Fruit fly (Drosophila melanogaster): Measurements from ENCODE around the gene Cad96Ca.

The Cad96Ca gene

DNA sequence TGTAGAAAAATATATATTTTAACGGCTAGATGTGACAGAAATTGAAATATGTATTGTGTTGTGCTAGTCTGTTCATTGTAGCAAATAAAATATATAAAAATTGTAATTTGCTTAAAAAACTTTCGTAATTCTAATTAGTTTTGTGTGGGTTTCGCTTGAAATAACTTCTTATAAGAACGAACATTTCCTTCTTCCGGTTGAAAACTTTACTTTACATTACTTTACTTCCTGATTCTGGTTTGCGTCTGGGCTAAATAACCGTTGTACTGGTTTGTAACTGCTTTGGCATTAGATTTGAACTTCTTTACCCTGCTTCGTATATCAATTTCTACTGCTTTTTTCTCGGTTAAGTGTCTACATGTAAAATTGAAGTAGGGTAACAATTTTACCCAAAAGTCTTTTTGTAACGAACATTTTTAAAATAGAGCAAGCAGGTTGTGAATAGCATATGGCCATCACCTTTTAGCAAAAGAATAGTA, 14.3 kb downstream of the Cad96Ca start, which contains the start of gene lobo:
TSS of gene lobo (minus strand) at position 51 of the 479 bp plus-strand sequence.
- peak; percentile 34 for TF ChIP-seq cato (GFP tag; optimal IDR thresholded peaks at IDR 0.05; ENCODE audit: borderline replicate concordance)
- no peak for TF ChIP-seq rib (GFP tag; IDR thresholded peaks at IDR 0.05)
- TF ChIP-seq sug (tag; optimal IDR thresholded peaks at IDR 0.05) = peak; percentile 68
- peak; percentile 48; the same call in 1 of the 2 replicates for TF ChIP-seq seq (GFP tag; IDR thresholded peaks at IDR 0.05)
- TF ChIP-seq ase (GFP tag; IDR thresholded peaks at IDR 0.05) = peak; percentile 46; the same call in 1 of the 3 replicates
- TF ChIP-seq CG3065 (GFP tag; optimal IDR thresholded peaks at IDR 0.05) = peak; percentile 22
- peak; percentile 17; the same call in 1 of the 2 replicates for TF ChIP-seq CG11696 (GFP tag; IDR thresholded peaks at IDR 0.05)
- TF ChIP-seq dm (GFP tag; optimal IDR thresholded peaks at IDR 0.05) = peak; percentile 54
- TF ChIP-seq CG17912 (GFP tag; optimal IDR thresholded peaks at IDR 0.05) = peak; percentile 67
- TF ChIP-seq CG10267 (tag; optimal IDR thresholded peaks at IDR 0.05) = peak; percentile 58
- no peak for TF ChIP-seq Scr (GFP tag; IDR thresholded peaks at IDR 0.05; ENCODE audit: partially characterized antibody)
- no peak for TF ChIP-seq hkb (optimal IDR thresholded peaks at IDR 0.05)
- TF ChIP-seq hkb (GFP tag; IDR thresholded peaks at IDR 0.05) = peak; percentile 19; the same call in 1 of the 2 replicates
- TF ChIP-seq Atf3 (GFP tag; optimal IDR thresholded peaks at IDR 0.05) = peak; percentile 30
- TF ChIP-seq scrt (GFP tag; optimal IDR thresholded peaks at IDR 0.05) = peak; percentile 0
- TF ChIP-seq NC2β (GFP tag; optimal IDR thresholded peaks at IDR 0.05) = peak; percentile 67
- peak; percentile 56 for TF ChIP-seq row (GFP tag; IDR thresholded peaks at IDR 0.05)
- no peak for TF ChIP-seq C15 (GFP tag; IDR thresholded peaks at IDR 0.05)
- TF ChIP-seq ttk (GFP tag; IDR thresholded peaks at IDR 0.05) = peak; percentile 52
- peak; percentile 75 for TF ChIP-seq sens-2 (GFP tag; IDR thresholded peaks at IDR 0.05)
- TF ChIP-seq tgo (GFP tag; IDR thresholded peaks at IDR 0.05) = no peak
- no peak for TF ChIP-seq CG4282 (GFP tag; optimal IDR thresholded peaks at IDR 0.05)
- TF ChIP-seq CG10543 (GFP tag; optimal IDR thresholded peaks at IDR 0.05) = peak; percentile 18
- peak; percentile 39 for TF ChIP-seq CG30403 (GFP tag; optimal IDR thresholded peaks at IDR 0.05)
- no peak for TF ChIP-seq Xrp1 (GFP tag; IDR thresholded peaks at IDR 0.05)
- TF ChIP-seq CG13123 (GFP tag; optimal IDR thresholded peaks at IDR 0.05) = peak; percentile 7
- no peak for TF ChIP-seq CG8944 (GFP tag; optimal IDR thresholded peaks at IDR 0.05)
- no peak for TF ChIP-seq CG15073 (GFP tag; optimal IDR thresholded peaks at IDR 0.05)
- TF ChIP-seq gro (GFP tag; optimal IDR thresholded peaks at IDR 0.05) = peak; percentile 57
- peak; percentile 69 for TF ChIP-seq CG14710 (tag; optimal IDR thresholded peaks at IDR 0.05)
- TF ChIP-seq CG8359 (GFP tag; optimal IDR thresholded peaks at IDR 0.05; ENCODE audit: borderline replicate concordance) = no peak
- no peak for TF ChIP-seq D (optimal IDR thresholded peaks at IDR 0.05)
- no peak for TF ChIP-seq D (GFP tag; optimal IDR thresholded peaks at IDR 0.05)
- no peak; the same call in 2 of the 3 replicates for TF ChIP-seq B-H1 (GFP tag; IDR thresholded peaks at IDR 0.05)
- TF ChIP-seq Fer2 (tag; optimal IDR thresholded peaks at IDR 0.05) = peak; percentile 20
- no peak for TF ChIP-seq sd (tag; optimal IDR thresholded peaks at IDR 0.05)
- peak; percentile 59 for TF ChIP-seq slp2 (GFP tag; optimal IDR thresholded peaks at IDR 0.05)
- no peak for TF ChIP-seq Ada2b (GFP tag; IDR thresholded peaks at IDR 0.05)
- peak; percentile 78 for TF ChIP-seq CG17328 (GFP tag; IDR thresholded peaks at IDR 0.05)
- TF ChIP-seq unc-4 (GFP tag; IDR thresholded peaks at IDR 0.05; ENCODE audit: partially characterized antibody) = 0 out of 2 replicates have a peak, but pooled peaks have one; percentile 25
- TF ChIP-seq CG6689 (GFP tag; IDR thresholded peaks at IDR 0.05) = no peak
- peak; percentile 48 for TF ChIP-seq Dip3 (GFP tag; optimal IDR thresholded peaks at IDR 0.05)
- no peak for TF ChIP-seq Sin3A (optimal IDR thresholded peaks at IDR 0.05)
- TF ChIP-seq Jarid2 (GFP tag; optimal IDR thresholded peaks at IDR 0.05) = peak; percentile 51
- peak; percentile 29 for TF ChIP-seq Dp (GFP tag; optimal IDR thresholded peaks at IDR 0.05)
- peak; percentile 95 for TF ChIP-seq CG18011 (GFP tag; optimal IDR thresholded peaks at IDR 0.05)
- TF ChIP-seq bsh (GFP tag; optimal IDR thresholded peaks at IDR 0.05) = no peak
- no peak for TF ChIP-seq cg (GFP tag; optimal IDR thresholded peaks at IDR 0.05)
- no peak for TF ChIP-seq tll (GFP tag; optimal IDR thresholded peaks at IDR 0.05)
- TF ChIP-seq Kr (GFP tag; optimal IDR thresholded peaks at IDR 0.05) = no peak
- no peak for TF ChIP-seq hth (optimal IDR thresholded peaks at IDR 0.05)
- peak; percentile 43 for TF ChIP-seq CG13296 (GFP tag; optimal IDR thresholded peaks at IDR 0.05)
